Worm (Caenorhabditis elegans) whole organism, L4/young adult: ENCODE data around the gene snr-3.

Experiments used
- W03F9.2 ChIP-seq: fragments of 150-350 bp; optimal IDR thresholded peaks from 2 replicates; lab custom pipeline; 2014; ENCODE audit warnings: missing biosample characterization, missing genetic modification characterization
- dao-5 ChIP-seq: sonication (generic microtip); optimal IDR thresholded peaks from 2 replicates; lab custom pipeline; 2016; ENCODE audit warnings: missing genotype, missing genetic modification characterization, moderate library complexity, missing compliant biosample characterization
- him-1 ChIP-seq: sonication (generic microtip); optimal IDR thresholded peaks from 2 replicates; lab custom pipeline; 2016; ENCODE audit warnings: missing genotype, missing genetic modification reagents, missing genetic modification characterization, missing compliant biosample characterization

DNA sequence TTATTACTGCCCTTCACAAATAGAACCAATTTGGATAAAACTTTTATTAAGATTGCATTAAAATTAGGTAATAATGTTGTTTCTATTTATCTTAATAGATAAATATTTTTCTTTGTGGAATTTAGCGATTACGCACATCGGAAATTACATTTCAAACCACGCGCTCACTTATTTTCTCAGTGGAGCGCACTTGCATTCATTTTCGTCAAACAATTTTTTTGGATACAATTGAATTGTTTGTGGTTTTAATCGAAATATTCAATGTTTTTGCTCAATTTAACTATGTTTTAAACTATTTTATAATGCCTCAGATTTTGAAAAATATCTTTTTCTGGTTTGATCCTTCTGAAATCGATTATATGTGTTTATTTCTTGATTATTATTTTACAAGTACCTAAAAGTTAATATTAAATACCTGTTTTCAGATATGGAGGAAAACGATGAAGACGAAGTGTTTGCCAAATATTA, 46.4 kb upstream of the snr-3 start, which contains the start of gene utp-20:
- TF ChIP-seq W03F9.2 (tag; lab: Kevin White, UChicago): peak; percentile 62
- no peak for TF ChIP-seq him-1 (tag; lab: Kevin White, UChicago)
- TF ChIP-seq dao-5 (tag; lab: Kevin White, UChicago): no peak
